Worm (Caenorhabditis elegans) whole organism, L4/young adult: ENCODE data around the gene fbxa-44.

ENCODE experiments used
- W03F9.2 ChIP-seq: fragments of 150-350 bp; optimal IDR thresholded peaks from 2 replicates; lab custom pipeline; 2014; ENCODE audit warnings: missing biosample characterization, missing genetic modification characterization
- dao-5 ChIP-seq: sonication (generic microtip); optimal IDR thresholded peaks from 2 replicates; lab custom pipeline; 2016; ENCODE audit warnings: missing genotype, missing genetic modification characterization, moderate library complexity, missing compliant biosample characterization
- him-1 ChIP-seq: sonication (generic microtip); optimal IDR thresholded peaks from 2 replicates; lab custom pipeline; 2016; ENCODE audit warnings: missing genotype, missing genetic modification reagents, missing genetic modification characterization, missing compliant biosample characterization

fbxa-44 gene

ce11 chrV:16879532-16879931 is 9.5 kb upstream of the fbxa-44 start:
- no peak for TF ChIP-seq W03F9.2 (tag; lab: Kevin White, UChicago)
- no peak for TF ChIP-seq him-1
- TF ChIP-seq dao-5 (tag; lab: Kevin White, UChicago) = no peak

DNA sequence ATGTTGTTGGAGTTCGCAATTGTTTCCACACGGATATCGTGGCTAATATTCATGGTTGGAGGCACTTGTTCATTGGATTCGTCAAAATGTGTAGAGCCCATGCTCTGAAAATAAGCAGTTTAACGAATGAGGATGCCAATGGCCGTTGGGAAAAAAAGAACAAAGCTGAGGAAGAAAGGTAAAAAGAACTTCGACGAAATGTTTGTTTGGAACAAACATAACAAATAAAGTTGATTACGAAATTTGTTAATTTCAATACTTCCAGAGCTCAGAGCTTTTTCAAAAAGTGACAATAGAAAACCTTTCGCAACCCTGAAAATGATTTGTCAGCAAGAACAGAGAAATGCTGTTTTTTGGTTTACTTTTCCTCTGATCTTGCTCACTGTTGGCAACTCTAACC is 9.0 kb upstream of the fbxa-44 start, which contains the start of gene F09C6.3:
TSS of gene F09C6.3 (minus strand) at position 101 of the 400 bp plus-strand sequence.
- TF ChIP-seq W03F9.2 (tag; lab: Kevin White, UChicago) (no peak), him-1 (no peak), dao-5 (tag; lab: Kevin White, UChicago) (no peak)

- TF ChIP-seq dao-5 (tag; lab: Kevin White, UChicago) (no peak), him-1 (no peak), W03F9.2 (tag; lab: Kevin White, UChicago) (no peak)
Measured at ce11 chrV:16880679-16881078, 8.4 kb upstream of the fbxa-44 start, which contains the start of gene F09C6.14. TSS of gene F09C6.14 (plus strand) at chrV:16880979.

DNA sequence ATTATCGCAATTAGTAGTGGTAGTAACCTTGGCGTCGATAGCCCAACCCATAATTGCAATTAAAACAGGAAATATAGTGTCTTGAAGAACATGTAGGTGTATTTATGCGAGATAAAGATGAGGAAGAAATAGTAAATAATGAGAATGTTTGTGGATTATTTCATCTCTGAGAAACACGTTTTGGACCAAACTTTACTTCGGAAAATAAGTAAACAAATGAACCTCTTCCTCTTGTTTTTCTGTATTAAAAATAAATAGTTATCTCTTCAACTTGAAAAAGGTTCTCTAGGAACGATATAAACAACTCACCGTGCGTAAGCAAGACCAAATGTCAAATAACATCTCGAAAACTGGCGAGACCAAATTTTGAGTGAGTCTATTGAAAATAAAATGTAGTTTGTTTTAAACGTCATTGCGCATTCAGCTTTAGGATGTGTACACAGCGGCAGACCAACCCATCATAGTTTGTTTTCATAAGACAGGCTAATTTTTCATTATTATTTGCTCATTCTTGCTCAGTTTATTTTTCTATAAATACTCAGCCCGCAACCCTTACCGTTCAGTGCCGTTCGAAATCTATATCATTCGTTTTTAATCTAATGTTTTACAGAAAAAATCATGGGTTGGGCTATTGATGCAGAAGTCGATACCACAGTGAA is 6.7 kb upstream of the fbxa-44 start, which contains the start of the genes F09C6.11 and F09C6.12:
TSS of gene F09C6.11 (minus strand) at position 51 of the 659 bp plus-strand sequence.
TSS of gene F09C6.12 (plus strand) at position 609 of the 659 bp plus-strand sequence.
- TF ChIP-seq him-1 = no peak
- TF ChIP-seq dao-5 (tag; lab: Kevin White, UChicago) = no peak
- no peak for TF ChIP-seq W03F9.2 (tag; lab: Kevin White, UChicago)

ce11 chrV:16884744-16885143 is 4.3 kb upstream of the fbxa-44 start, which contains the start of gene F09C6.13:
TSS of gene F09C6.13 (plus strand) at chrV:16885044.
- TF ChIP-seq him-1 (no peak), W03F9.2 (tag; lab: Kevin White, UChicago) (no peak), dao-5 (tag; lab: Kevin White, UChicago) (no peak)

DNA sequence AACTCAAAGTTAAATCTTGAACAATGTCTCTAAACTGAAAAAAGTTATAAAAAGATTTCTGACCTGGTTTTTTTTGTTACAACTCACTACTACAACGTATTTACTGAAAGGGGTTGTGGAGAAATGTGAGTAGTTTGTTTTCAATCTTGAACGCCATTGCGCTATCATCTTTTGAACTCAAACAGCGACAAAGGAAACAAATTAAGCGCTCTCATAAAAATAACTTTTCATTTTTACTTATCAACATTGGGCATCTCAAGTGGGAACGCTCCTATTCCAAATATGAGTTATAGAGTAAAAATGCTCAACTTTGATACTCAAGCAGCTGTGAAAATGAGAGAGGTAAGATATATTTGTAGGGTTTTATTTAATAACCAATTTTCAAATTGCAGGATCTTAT is 4.4 kb downstream of the fbxa-44 start, which contains the start of gene F09C6.15:
TSS of gene F09C6.15 (plus strand) at position 301 of the 400 bp plus-strand sequence.
- TF ChIP-seq dao-5 (tag; lab: Kevin White, UChicago) = no peak
- TF ChIP-seq him-1 = no peak
- no peak for TF ChIP-seq W03F9.2 (tag; lab: Kevin White, UChicago)

ce11 chrV:16899355-16899754 is 10.3 kb downstream of the fbxa-44 start, which contains the start of gene fbxa-45:
TSS of gene fbxa-45 (minus strand) at chrV:16899455.
- no peak for TF ChIP-seq dao-5 (tag; lab: Kevin White, UChicago)
- TF ChIP-seq him-1 = no peak
- no peak for TF ChIP-seq W03F9.2 (tag; lab: Kevin White, UChicago)

ce11 chrV:16902726-16903125 is 13.7 kb downstream of the fbxa-44 start, which contains the start of gene srd-68:
TSS of gene srd-68 (minus strand) at chrV:16902826.
- TF ChIP-seq dao-5 (tag; lab: Kevin White, UChicago) = no peak
- TF ChIP-seq him-1 = no peak
- TF ChIP-seq W03F9.2 (tag; lab: Kevin White, UChicago) = no peak

DNA sequence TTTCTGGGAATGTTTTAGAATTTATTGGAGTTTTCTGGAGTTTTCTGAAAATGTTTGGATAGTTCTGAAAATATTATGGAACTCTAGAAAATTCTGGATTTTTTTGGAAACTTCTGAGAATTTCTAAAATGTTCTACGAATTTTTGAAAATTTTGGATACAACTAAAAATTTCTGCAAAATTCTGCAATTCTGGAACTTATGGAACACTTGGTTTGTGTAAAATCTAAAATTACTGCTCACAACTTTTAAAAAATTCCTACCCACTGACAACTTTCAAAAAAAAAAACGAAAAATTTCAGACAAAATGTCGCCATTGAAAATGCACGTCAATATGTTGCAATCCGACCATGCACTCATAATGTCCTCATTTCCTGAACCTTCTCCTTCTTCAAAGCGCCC is 15.5 kb downstream of the fbxa-44 start, which contains the start of gene nhr-262:
TSS of gene nhr-262 (plus strand) at position 301 of the 400 bp plus-strand sequence.
- no peak for TF ChIP-seq W03F9.2 (tag; lab: Kevin White, UChicago)
- TF ChIP-seq dao-5 (tag; lab: Kevin White, UChicago) = no peak
- TF ChIP-seq him-1 = no peak

- no peak for TF ChIP-seq dao-5 (tag; lab: Kevin White, UChicago)
- no peak for TF ChIP-seq W03F9.2 (tag; lab: Kevin White, UChicago)
- TF ChIP-seq him-1 = no peak
Measured at ce11 chrV:16909871-16910270, 20.8 kb downstream of the fbxa-44 start, which contains the start of gene F09C6.16. TSS of gene F09C6.16 (minus strand) at chrV:16909971.

DNA sequence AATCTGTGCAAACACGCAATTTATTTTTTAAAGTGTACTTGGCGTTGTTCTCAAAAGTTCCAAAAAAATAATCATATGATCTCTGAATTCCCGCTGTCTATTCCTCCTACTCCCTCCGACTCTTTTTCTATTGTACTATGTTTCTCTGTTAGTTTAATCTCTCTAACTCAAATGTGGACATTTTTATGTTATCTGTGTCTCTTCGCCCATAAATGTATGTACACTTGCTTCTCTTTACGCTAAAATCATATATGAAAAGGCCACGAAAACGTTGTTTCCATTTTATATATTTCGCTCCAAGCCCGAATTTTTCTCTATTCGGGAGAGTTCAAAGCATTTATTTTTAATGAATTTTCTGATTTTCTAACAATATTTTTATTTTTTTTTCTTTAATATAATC is 21.8 kb downstream of the fbxa-44 start:
- no peak for TF ChIP-seq dao-5 (tag; lab: Kevin White, UChicago)
- TF ChIP-seq him-1 = no peak

ce11 chrV:16911294-16911693 is 22.2 kb downstream of the fbxa-44 start:
- TF ChIP-seq him-1 (no peak), W03F9.2 (tag; lab: Kevin White, UChicago) (no peak), dao-5 (tag; lab: Kevin White, UChicago) (no peak)

- TF ChIP-seq him-1 = no peak
- TF ChIP-seq W03F9.2 (tag; lab: Kevin White, UChicago) = no peak
- no peak for TF ChIP-seq dao-5 (tag; lab: Kevin White, UChicago)
Measured at ce11 chrV:16911934-16912333, 22.9 kb downstream of the fbxa-44 start, which contains the start of gene nhr-116. TSS of gene nhr-116 (plus strand) at chrV:16912234.

DNA sequence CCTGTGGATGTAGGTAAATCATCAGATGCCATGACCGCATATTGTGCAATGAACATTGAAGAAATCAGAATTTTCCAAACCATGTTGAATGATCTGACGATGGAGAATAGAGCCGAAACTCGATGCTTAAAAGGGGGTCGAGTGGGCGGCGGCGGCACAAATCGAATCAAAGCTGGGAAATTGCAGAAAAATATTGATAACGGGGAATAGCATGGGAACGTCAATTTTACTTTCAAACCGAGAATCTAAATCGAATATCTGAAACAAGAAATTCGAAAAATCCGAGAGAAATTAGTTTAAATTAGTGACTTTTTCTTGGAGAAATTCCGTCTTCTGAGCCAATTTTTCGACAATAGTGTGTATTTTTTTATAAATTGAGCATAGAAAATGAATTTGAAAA is 27.0 kb downstream of the fbxa-44 start, which contains the start of gene F09C6.10:
TSS of gene F09C6.10 (minus strand) at position 101 of the 400 bp plus-strand sequence.
- TF ChIP-seq him-1 = no peak
- no peak for TF ChIP-seq W03F9.2 (tag; lab: Kevin White, UChicago)
- TF ChIP-seq dao-5 (tag; lab: Kevin White, UChicago) = no peak
